Worm (Caenorhabditis elegans): Measurements from ENCODE around the gene ssl-1.

DNA sequence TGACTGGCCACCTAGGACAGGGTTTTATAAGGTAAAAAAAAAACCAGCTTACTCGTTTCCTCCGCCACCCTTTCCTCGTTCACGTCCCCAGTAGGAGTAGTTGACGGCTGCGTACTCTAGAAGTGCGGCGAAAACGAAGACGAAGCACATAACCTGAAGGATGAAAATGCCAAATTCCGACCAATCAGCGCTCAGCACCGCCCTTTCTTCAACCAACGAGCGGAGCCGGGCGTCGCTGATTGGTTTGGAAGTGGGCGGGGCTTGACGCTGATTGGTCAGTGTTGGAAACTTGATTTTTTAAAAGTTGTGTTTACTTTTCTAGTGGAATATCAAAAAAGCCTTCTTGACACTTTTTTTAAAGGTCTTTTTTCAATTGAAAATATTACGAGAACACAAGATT, 59.4 kb downstream of the ssl-1 start:
- TF ChIP-seq aly-2 (tag; optimal IDR thresholded peaks at IDR 0.05) (no peak), lsy-2 (tag; optimal IDR thresholded peaks at IDR 0.05) (no peak), crh-2 (tag; optimal IDR thresholded peaks at IDR 0.05) (no peak), alr-1 (tag; optimal IDR thresholded peaks at IDR 0.05) (no peak), ceh-82 (tag; optimal IDR thresholded peaks at IDR 0.05) (no peak), unc-62 (GFP tag; optimal IDR thresholded peaks at IDR 0.05) (no peak), blmp-1 (tag; optimal IDR thresholded peaks at IDR 0.05; ENCODE audit: insufficient read depth) (no peak), ceh-16 (tag; optimal IDR thresholded peaks at IDR 0.05) (no peak), lin-11 (tag; optimal IDR thresholded peaks at IDR 0.05) (no peak)
